Worm (Caenorhabditis elegans): ENCODE data around the gene F22B5.4.

DNA sequence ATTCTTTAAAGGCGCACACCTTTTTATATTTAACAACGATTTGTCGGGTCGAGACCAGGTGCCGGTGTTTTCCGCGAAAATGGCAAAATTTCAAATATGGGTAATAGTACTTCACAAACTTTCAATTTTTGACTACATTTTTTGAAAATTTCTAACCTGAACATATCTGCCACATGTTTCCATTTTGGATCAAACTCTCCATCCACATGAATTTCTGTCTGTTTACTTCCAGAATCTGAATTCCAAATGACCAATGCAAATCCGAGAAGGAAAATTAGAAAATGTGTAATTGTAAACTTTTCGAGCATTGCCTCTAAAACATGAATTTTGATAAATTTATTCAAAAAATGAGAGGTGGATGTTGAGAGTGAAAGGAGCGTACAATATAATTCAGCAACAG lies 30.7 kb downstream of the F22B5.4 start, which contains the start of gene lact-4:
- TF ChIP-seq nhr-12 (tag; optimal IDR thresholded peaks at IDR 0.05) (no peak), ama-1 (optimal IDR thresholded peaks at IDR 0.05) (no peak), nhr-237 (tag; optimal IDR thresholded peaks at IDR 0.05) (no peak), lin-39 (tag; optimal IDR thresholded peaks at IDR 0.05) (no peak), nhr-77 (tag; optimal IDR thresholded peaks at IDR 0.05) (no peak), sma-3 (GFP tag; optimal IDR thresholded peaks at IDR 0.05) (no peak), skn-1 (tag; optimal IDR thresholded peaks at IDR 0.05) (no peak)

Data from whole organism, L2 larva.